Worm (Caenorhabditis elegans): Measurements from ENCODE around the gene gpa-1.

gpa-1 gene

DNA sequence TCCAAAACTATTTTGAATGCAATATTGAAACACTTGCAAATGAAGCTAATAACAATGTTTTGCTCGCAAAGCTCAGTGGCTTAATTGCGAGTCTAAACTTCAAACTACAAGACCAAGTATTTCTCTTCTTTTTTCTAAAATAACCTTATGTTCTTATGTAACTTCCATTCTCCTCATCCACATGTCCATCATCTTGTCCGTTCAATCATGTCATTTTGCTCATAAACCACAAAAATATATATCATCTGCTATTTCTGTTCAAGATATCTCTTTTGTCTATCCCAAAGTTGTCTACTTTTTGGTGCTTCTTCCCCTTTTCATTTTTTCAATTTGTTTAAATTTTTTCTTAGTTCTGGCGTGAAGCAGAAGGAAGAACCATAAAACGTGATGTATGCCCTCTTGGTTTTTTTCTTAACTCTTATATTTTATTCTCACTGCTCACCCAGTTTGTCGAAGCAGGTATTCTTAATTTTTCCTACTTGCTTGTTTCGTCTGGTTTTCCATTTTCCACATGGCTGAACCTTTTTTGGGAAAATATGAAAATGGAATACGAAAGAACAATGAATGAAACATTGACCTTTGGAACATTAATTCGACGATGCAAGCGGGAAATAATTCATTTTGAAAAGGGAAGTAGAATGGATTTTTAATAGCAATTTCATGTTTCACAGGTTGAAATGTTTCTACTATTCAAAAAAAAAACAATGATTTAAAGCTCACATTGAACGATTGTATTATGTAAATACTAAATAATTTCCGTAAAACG, 6.7 kb downstream of the gpa-1 start:
- TF ChIP-seq zag-1 (tag; optimal IDR thresholded peaks at IDR 0.05) (no peak), nhr-71 (tag; optimal IDR thresholded peaks at IDR 0.05) (no peak)

DNA sequence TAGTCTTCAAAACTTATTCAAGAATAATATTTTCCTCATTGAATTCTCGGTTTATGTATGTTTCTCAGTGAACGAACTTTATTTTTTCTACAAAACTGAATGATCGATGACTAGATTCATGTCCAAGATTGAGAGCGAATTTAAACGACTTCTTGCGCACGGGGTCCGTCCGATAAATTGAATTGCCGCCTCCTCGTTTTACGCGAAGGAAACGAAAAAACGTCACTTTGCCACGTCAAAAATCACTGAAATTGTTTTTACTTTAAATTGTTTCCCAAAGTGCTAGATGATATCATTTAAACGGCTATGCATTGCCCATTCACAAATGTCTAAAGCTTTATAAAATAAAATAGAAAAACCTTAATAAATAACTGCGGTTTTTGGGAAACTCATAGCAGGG, 9.7 kb downstream of the gpa-1 start:
- no peak for TF ChIP-seq skn-1 (tag; optimal IDR thresholded peaks at IDR 0.05)
- no peak for TF ChIP-seq nhr-20 (tag; optimal IDR thresholded peaks at IDR 0.05)
- peak; percentile 79 for TF ChIP-seq fkh-10 (GFP tag; optimal IDR thresholded peaks at IDR 0.05)
- no peak for TF ChIP-seq efl-1 (optimal IDR thresholded peaks at IDR 0.05)
- TF ChIP-seq efl-1 (GFP tag; optimal IDR thresholded peaks at IDR 0.05 in 1 of 2), result no peak
- TF ChIP-seq grh-1 (GFP tag; IDR thresholded peaks at IDR 0.05), result no peak
- TF ChIP-seq aha-1 (tag; optimal IDR thresholded peaks at IDR 0.05), result no peak

DNA sequence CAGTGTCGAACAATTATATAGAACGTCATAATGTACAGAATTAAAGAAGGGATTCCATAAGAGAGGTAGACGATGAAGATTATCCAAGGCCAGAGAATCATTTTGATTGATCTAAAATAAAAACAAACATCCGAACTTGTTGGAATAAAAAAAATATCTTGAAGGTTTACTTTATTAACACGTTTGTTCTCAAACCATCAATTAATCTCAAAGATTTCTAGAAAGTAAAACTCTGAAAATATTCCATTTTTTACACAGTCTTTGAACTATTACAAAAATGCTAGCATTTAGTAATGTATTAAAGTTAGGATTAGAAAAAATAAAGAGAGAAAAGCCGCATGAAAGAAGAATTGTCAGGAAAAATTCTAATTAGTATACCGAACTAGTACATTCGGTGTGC, 13.0 kb downstream of the gpa-1 start, which contains the start of gene srg-40:
Gene srg-40 (minus strand): TSS at position 101 of the 400 bp plus-strand sequence.
- TF ChIP-seq unc-62 (GFP tag; optimal IDR thresholded peaks at IDR 0.05) (no peak), nhr-84 (tag; optimal IDR thresholded peaks at IDR 0.05) (no peak), ama-1 (optimal IDR thresholded peaks at IDR 0.05) (no peak), egl-13 (tag; optimal IDR thresholded peaks at IDR 0.05) (no peak), ztf-11 (tag; optimal IDR thresholded peaks at IDR 0.05) (no peak), efl-3 (GFP tag; optimal IDR thresholded peaks at IDR 0.05) (no peak), nhr-85 (tag) (no peak), mdl-1 (tag; optimal IDR thresholded peaks at IDR 0.05) (no peak), grh-1 (GFP tag; IDR thresholded peaks at IDR 0.05) (no peak), hlh-17 (GFP tag; optimal IDR thresholded peaks at IDR 0.05; ENCODE audit: borderline replicate concordance) (no peak), C34B4.2 (tag; optimal IDR thresholded peaks at IDR 0.05) (no peak), unc-86 (tag; optimal IDR thresholded peaks at IDR 0.05) (no peak), lin-13 (GFP tag; optimal IDR thresholded peaks at IDR 0.05) (no peak), hpl-2 (GFP tag; optimal IDR thresholded peaks at IDR 0.05) (no peak), blmp-1 (tag; optimal IDR thresholded peaks at IDR 0.05) (no peak), zip-4 (GFP tag; optimal IDR thresholded peaks at IDR 0.05) (no peak), pqm-1 (tag; optimal IDR thresholded peaks at IDR 0.05) (no peak), hlh-4 (tag; optimal IDR thresholded peaks at IDR 0.05) (no peak)

- TF ChIP-seq egl-13 (tag; optimal IDR thresholded peaks at IDR 0.05), result no peak
- TF ChIP-seq ama-1 (optimal IDR thresholded peaks at IDR 0.05), result no peak
- no peak for TF ChIP-seq unc-62 (GFP tag; optimal IDR thresholded peaks at IDR 0.05)
- TF ChIP-seq nhr-11 (tag; optimal IDR thresholded peaks at IDR 0.05), result no peak
- TF ChIP-seq skn-1 (tag; optimal IDR thresholded peaks at IDR 0.05), result no peak
- TF ChIP-seq aha-1 (tag; optimal IDR thresholded peaks at IDR 0.05), result no peak
- TF ChIP-seq sptf-1 (tag; optimal IDR thresholded peaks at IDR 0.05), result no peak
- TF ChIP-seq nhr-90 (tag; optimal IDR thresholded peaks at IDR 0.05; ENCODE audit: poor library complexity), result no peak
Measured at ce11 chrV:11161791-11162190, 15.7 kb downstream of the gpa-1 start, which contains the start of gene srg-41. srg-41 (minus strand) TSS chrV:11161891.

ce11 chrV:11157947-11158346, 19.5 kb downstream of the gpa-1 start, which contains the start of gene srg-42:
srg-42 (minus strand) TSS chrV:11158047.
- TF ChIP-seq alr-1 (tag; optimal IDR thresholded peaks at IDR 0.05; ENCODE audit: borderline replicate concordance) (no peak), tbx-2 (tag; optimal IDR thresholded peaks at IDR 0.05) (no peak), hlh-17 (GFP tag; optimal IDR thresholded peaks at IDR 0.05; ENCODE audit: borderline replicate concordance) (no peak), ama-1 (optimal IDR thresholded peaks at IDR 0.05) (no peak), fkh-4 (tag; optimal IDR thresholded peaks at IDR 0.05; ENCODE audit: borderline replicate concordance) (no peak), fkh-8 (tag; optimal IDR thresholded peaks at IDR 0.05) (no peak), lsy-2 (tag; optimal IDR thresholded peaks at IDR 0.05) (no peak), mep-1 (tag; optimal IDR thresholded peaks at IDR 0.05) (no peak), nhr-90 (tag; optimal IDR thresholded peaks at IDR 0.05; ENCODE audit: poor library complexity) (no peak), egl-13 (tag; optimal IDR thresholded peaks at IDR 0.05) (no peak), zag-1 (tag; optimal IDR thresholded peaks at IDR 0.05) (no peak), mef-2 (tag; optimal IDR thresholded peaks at IDR 0.05) (no peak), tlp-1 (tag; optimal IDR thresholded peaks at IDR 0.05) (no peak), C04F5.9 (tag; optimal IDR thresholded peaks at IDR 0.05) (no peak), Y116A8C.19 (tag; optimal IDR thresholded peaks at IDR 0.05; ENCODE audit: borderline replicate concordance) (no peak), aha-1 (tag; optimal IDR thresholded peaks at IDR 0.05) (no peak), ces-1 (GFP tag; optimal IDR thresholded peaks at IDR 0.05) (no peak), unc-130 (tag; optimal IDR thresholded peaks at IDR 0.05) (no peak), skn-1 (tag; optimal IDR thresholded peaks at IDR 0.05) (no peak), nhr-47 (tag; optimal IDR thresholded peaks at IDR 0.05) (no peak)

All from whole organism, L1 larva.